Fruit fly (Drosophila melanogaster): Measurements from ENCODE around the gene PIG-Wa.

dm6 chr2L:2348479-2348878 is 34.5 kb upstream of the PIG-Wa start:
- TF ChIP-seq usp (GFP tag; optimal IDR thresholded peaks at IDR 0.05) (no peak), EcR (GFP tag; optimal IDR thresholded peaks at IDR 0.05) (no peak), pan (optimal IDR thresholded peaks at IDR 0.05) (no peak)

All from whole organism.